Worm (Caenorhabditis elegans) whole organism, mixed stage, embryonic: ENCODE results near the gene mtq-2.
"Not testable (repeated sequence)": the region's sequence is repeated elsewhere in the genome, so short reads cannot be mapped to it uniquely, and the experiment has no call there.

ENCODE experiments used
- lin-32 ChIP-seq: fragments of 200-800 bp; sonication (Bioruptor generic); optimal IDR thresholded peaks from 2 replicates; lab custom pipeline; 2018; ENCODE audit warnings: mild to moderate bottlenecking, missing genetic modification characterization, missing compliant biosample characterization
- mab-5 ChIP-seq: fragments of 150-350 bp; optimal IDR thresholded peaks from 2 replicates; lab custom pipeline; 2014; ENCODE audit warnings: missing biosample characterization, missing genetic modification characterization
- nhr-237 ChIP-seq: fragments of 150-350 bp; optimal IDR thresholded peaks from 2 replicates; lab custom pipeline; 2014; ENCODE audit warnings: missing biosample characterization, missing genetic modification characterization

- not testable (repeated sequence) for TF ChIP-seq mab-5 (tag; lab: Kevin White, UChicago); nhr-237 (tag; lab: Kevin White, UChicago); lin-32 (GFP tag; lab: Kevin White, UChicago)
These were observed 43.2 kb upstream of the mtq-2 start, which contains the start of gene F54A3.6 for ce11 chrII:2232429-2232828.
